Worm (Caenorhabditis elegans) whole organism, early embryonic: ENCODE measurements around the gene Y73B6BL.27.

Source experiments
- F13C5.2 ChIP-seq: sonication (generic microtip); optimal IDR thresholded peaks from 2 replicates; lab custom pipeline; 2017; ENCODE audit warnings: mild to moderate bottlenecking, missing genetic modification characterization, inconsistent platforms, missing compliant biosample characterization
- aly-1 ChIP-seq: sonication (generic microtip); optimal IDR thresholded peaks from 2 replicates; lab custom pipeline; 2016; ENCODE audit warnings: missing genetic modification characterization, missing compliant biosample characterization
- ama-1 ChIP-seq: fragments of 150-350 bp; optimal IDR thresholded peaks from 2 replicates; lab custom pipeline; 2014
- ets-7 ChIP-seq: sonication (generic microtip); optimal IDR thresholded peaks from 2 replicates; lab custom pipeline; 2016; ENCODE audit warnings: missing genotype, missing genetic modification characterization, missing compliant biosample characterization
- flt-1 ChIP-seq: fragments of 200-800 bp; sonication (Bioruptor generic); IDR thresholded peaks from 2 replicates; pipeline ENCODE4 v1.3.6; 2022; ENCODE audit warnings: missing genetic modification characterization, missing compliant biosample characterization
- hmbx-1 ChIP-seq: sonication (generic microtip); optimal IDR thresholded peaks from 2 replicates; lab custom pipeline; 2016; ENCODE audit warnings: mild to moderate bottlenecking, missing genetic modification characterization, missing compliant biosample characterization
- hmg-4 ChIP-seq: fragments of 200-800 bp; sonication (Bioruptor generic); optimal IDR thresholded peaks from 2 replicates; lab custom pipeline; 2018; ENCODE audit warnings: mild to moderate bottlenecking, missing genetic modification characterization, missing compliant biosample characterization
- hnd-1 ChIP-seq: sonication (generic microtip); optimal IDR thresholded peaks from 2 replicates; lab custom pipeline; 2016; ENCODE audit warnings: missing genetic modification characterization, missing compliant biosample characterization
- pes-1 ChIP-seq: fragments of 200-800 bp; sonication (Bioruptor generic); IDR thresholded peaks from 2 replicates; pipeline ENCODE4 v1.3.6; 2022; ENCODE audit warnings: missing genetic modification reagents, missing genetic modification characterization, missing compliant biosample characterization
- sea-1 ChIP-seq: fragments of 200-800 bp; sonication (Bioruptor generic); conservative IDR thresholded peaks from 2 replicates; pipeline ENCODE4 v1.3.6; 2022; ENCODE audit warnings: missing genetic modification characterization, missing compliant biosample characterization
- tbx-11 ChIP-seq: fragments of 200-800 bp; sonication (Bioruptor generic); IDR thresholded peaks from 2 replicates; pipeline ENCODE4 v1.3.6; 2022; ENCODE audit warnings: missing genetic modification characterization, missing compliant biosample characterization
- tbx-37 ChIP-seq: fragments of 200-800 bp; sonication (Bioruptor generic); conservative IDR thresholded peaks from 2 replicates; pipeline ENCODE4 v1.3.6; 2022; ENCODE audit warnings: missing genetic modification reagents, missing genetic modification characterization, missing compliant biosample characterization
- tra-4 ChIP-seq: sonication (generic microtip); optimal IDR thresholded peaks from 2 replicates; lab custom pipeline; 2017; ENCODE audit warnings: missing genetic modification characterization, missing compliant biosample characterization

- TF ChIP-seq ama-1 (lab: Kevin White, UChicago) (no peak), tbx-11 (GFP tag; lab: Robert Waterston, UW) (no peak), tbx-37 (GFP tag; lab: Robert Waterston, UW) (no peak), sea-1 (no peak), tra-4 (no peak), hmbx-1 (tag; lab: Kevin White, UChicago) (no peak), hmg-4 (GFP tag; lab: Kevin White, UChicago) (no peak), pes-1 (GFP tag; lab: Robert Waterston, UW) (no peak), hnd-1 (tag; lab: Kevin White, UChicago) (no peak), aly-1 (tag; lab: Kevin White, UChicago) (no peak), F13C5.2 (tag; lab: Kevin White, UChicago) (no peak), ets-7 (no peak), flt-1 (GFP tag; lab: Robert Waterston, UW) (no peak)
Measured at ce11 chrIV:6519593-6519992, 46.6 kb upstream of the Y73B6BL.27 start, which contains the start of gene C01G5.9.
